Worm (Caenorhabditis elegans): ENCODE results near the gene htrl-1.

ce11 chrV:11496283-11496682, at the start of gene htrl-1:
- no peak for TF ChIP-seq hmg-4 (GFP tag; optimal IDR thresholded peaks at IDR 0.05)
- no peak for TF ChIP-seq ama-1 (optimal IDR thresholded peaks at IDR 0.05)
- no peak for TF ChIP-seq tra-4 (tag; optimal IDR thresholded peaks at IDR 0.05)
- TF ChIP-seq pes-1 (GFP tag; IDR thresholded peaks at IDR 0.05): no peak
- no peak for TF ChIP-seq ceh-36 (tag; optimal IDR thresholded peaks at IDR 0.05)
- TF ChIP-seq aly-1 (tag; optimal IDR thresholded peaks at IDR 0.05): no peak
- TF ChIP-seq flt-1 (GFP tag; IDR thresholded peaks at IDR 0.05): no peak
- TF ChIP-seq sea-1 (GFP tag; conservative IDR thresholded peaks at IDR 0.05): no peak
- no peak for TF ChIP-seq F13C5.2 (tag; optimal IDR thresholded peaks at IDR 0.05)
- TF ChIP-seq ets-7 (tag; optimal IDR thresholded peaks at IDR 0.05): no peak
- no peak for TF ChIP-seq ceh-13 (GFP tag; optimal IDR thresholded peaks at IDR 0.05)
- TF ChIP-seq tbx-37 (GFP tag; conservative IDR thresholded peaks at IDR 0.05): no peak
